Fruit fly (Drosophila melanogaster): ENCODE data around the gene CG11444.

CG11444 gene

dm6 chrX:4581769-4582168, 27.6 kb upstream of the CG11444 start (continued):
- TF ChIP-seq sc (optimal IDR thresholded peaks at IDR 0.05) (no peak), sc (GFP tag; optimal IDR thresholded peaks at IDR 0.05) (peak; percentile 25), ken (GFP tag; IDR thresholded peaks at IDR 0.05) (0 out of 3 replicates have a peak, but pooled peaks have one; percentile 11), gsb-n (tag; optimal IDR thresholded peaks at IDR 0.05) (peak; percentile 52), Antp (GFP tag; optimal IDR thresholded peaks at IDR 0.05) (peak; percentile 1), Sox100B (GFP tag; optimal IDR thresholded peaks at IDR 0.05) (peak; percentile 33)

- TF ChIP-seq Spps (tag; optimal IDR thresholded peaks at IDR 0.05), result peak; percentile 46
- TF ChIP-seq CG17385 (GFP tag; optimal IDR thresholded peaks at IDR 0.05), result peak; percentile 3
- 0 out of 3 replicates have a peak, but pooled peaks have one; percentile 35 for TF ChIP-seq dysf (GFP tag; IDR thresholded peaks at IDR 0.05)
- TF ChIP-seq CG5245 (GFP tag; optimal IDR thresholded peaks at IDR 0.05), result no peak
- TF ChIP-seq CG42726 (GFP tag; IDR thresholded peaks at IDR 0.05; ENCODE audit: partially characterized antibody), result no peak
- TF ChIP-seq CG33557 (GFP tag; optimal IDR thresholded peaks at IDR 0.05), result peak; percentile 20
- TF ChIP-seq CG9817 (tag; optimal IDR thresholded peaks at IDR 0.05), result no peak
- no peak for TF ChIP-seq kah (GFP tag; optimal IDR thresholded peaks at IDR 0.05)
- no peak for TF ChIP-seq CG5180 (GFP tag; optimal IDR thresholded peaks at IDR 0.05)
- TF ChIP-seq CG10274 (GFP tag; optimal IDR thresholded peaks at IDR 0.05), result no peak
- TF ChIP-seq CG2712 (tag; optimal IDR thresholded peaks at IDR 0.05), result peak; percentile 66
- TF ChIP-seq HHEX (GFP tag; optimal IDR thresholded peaks at IDR 0.05), result no peak
- no peak for TF ChIP-seq pan (optimal IDR thresholded peaks at IDR 0.05)
- TF ChIP-seq pan (GFP tag; optimal IDR thresholded peaks at IDR 0.05 in 1 of 2, IDR thresholded peaks at IDR 0.05 in 1 of 2), result no peak
- no peak for TF ChIP-seq CG18619 (GFP tag; optimal IDR thresholded peaks at IDR 0.05)
- no peak for TF ChIP-seq fd102C (GFP tag; optimal IDR thresholded peaks at IDR 0.05)
- peak; percentile 22 for TF ChIP-seq CG1529 (GFP tag; optimal IDR thresholded peaks at IDR 0.05)
- TF ChIP-seq CG8388 (GFP tag; optimal IDR thresholded peaks at IDR 0.05), result peak; percentile 34
- TF ChIP-seq oc (tag; optimal IDR thresholded peaks at IDR 0.05), result no peak
- peak; percentile 52; the same call in 1 of the 3 replicates for TF ChIP-seq zfh1 (GFP tag; IDR thresholded peaks at IDR 0.05)
- no peak for TF ChIP-seq CG13775 (GFP tag; optimal IDR thresholded peaks at IDR 0.05)
- TF ChIP-seq knrl (GFP tag; IDR thresholded peaks at IDR 0.05; ENCODE audit: partially characterized antibody), result no peak
- no peak for TF ChIP-seq PHDP (tag; optimal IDR thresholded peaks at IDR 0.05)
- TF ChIP-seq CG8281 (tag; optimal IDR thresholded peaks at IDR 0.05), result no peak
- TF ChIP-seq CG10959 (GFP tag; IDR thresholded peaks at IDR 0.05), result peak; percentile 65; the same call in 1 of the 2 replicates
- peak; percentile 23 for TF ChIP-seq CG17829 (tag; optimal IDR thresholded peaks at IDR 0.05)
- TF ChIP-seq CG4360 (GFP tag; IDR thresholded peaks at IDR 0.05), result no peak
- TF ChIP-seq CoRest (tag; optimal IDR thresholded peaks at IDR 0.05), result peak; percentile 23
- no peak for TF ChIP-seq Meics (GFP tag; optimal IDR thresholded peaks at IDR 0.05)
- peak; percentile 48 for TF ChIP-seq Ptx1 (GFP tag; IDR thresholded peaks at IDR 0.05)
- peak; percentile 58; the same call in 1 of the 2 replicates for TF ChIP-seq vvl (GFP tag; IDR thresholded peaks at IDR 0.05)
- TF ChIP-seq CG7839 (tag; optimal IDR thresholded peaks at IDR 0.05), result peak; percentile 44
- peak; percentile 36; the same call in 1 of the 3 replicates for TF ChIP-seq croc (GFP tag; conservative IDR thresholded peaks at IDR 0.05)
- TF ChIP-seq Usf (GFP tag; optimal IDR thresholded peaks at IDR 0.05), result peak; percentile 3
- TF ChIP-seq ara (GFP tag; IDR thresholded peaks at IDR 0.05), result peak; percentile 39; the same call in 1 of the 2 replicates
- TF ChIP-seq CG10267 (tag; optimal IDR thresholded peaks at IDR 0.05), result peak; percentile 33
- no peak for TF ChIP-seq ato (GFP tag; IDR thresholded peaks at IDR 0.05; ENCODE audit: partially characterized antibody)
- TF ChIP-seq Scr (GFP tag; IDR thresholded peaks at IDR 0.05; ENCODE audit: partially characterized antibody), result no peak
- TF ChIP-seq CG30403 (GFP tag; optimal IDR thresholded peaks at IDR 0.05), result peak; percentile 21
- TF ChIP-seq CG14441 (GFP tag; IDR thresholded peaks at IDR 0.05), result 0 out of 2 replicates have a peak, but pooled peaks have one; percentile 26
- no peak for TF ChIP-seq NFAT (GFP tag; IDR thresholded peaks at IDR 0.05)
- TF ChIP-seq dan (GFP tag; IDR thresholded peaks at IDR 0.05), result no peak
- no peak for TF ChIP-seq hb (GFP tag; IDR thresholded peaks at IDR 0.05; ENCODE audit: partially characterized antibody)
These were observed 19.8 kb upstream of the CG11444 start for dm6 chrX:4573971-4574370.

Measured in whole organism, embryonic.